Worm (Caenorhabditis elegans) whole organism, L2 larva: ENCODE results near the gene dlg-1.

Source experiments
- ceh-82 ChIP-seq: fragments of 150-350 bp; optimal IDR thresholded peaks from 2 replicates; lab custom pipeline; 2014; ENCODE audit warnings: missing biosample characterization, missing genetic modification characterization
- lin-11 ChIP-seq: fragments of 150-350 bp; sonication (generic microtip); optimal IDR thresholded peaks from 2 replicates; lab custom pipeline; 2014; ENCODE audit warnings: missing biosample characterization, missing genetic modification characterization, inconsistent platforms, mixed read lengths
- nhr-12 ChIP-seq: fragments of 150-350 bp; optimal IDR thresholded peaks from 2 replicates; lab custom pipeline; 2014; ENCODE audit warnings: missing biosample characterization, missing genetic modification characterization
- snpc-4 ChIP-seq: fragments of 150-350 bp; optimal IDR thresholded peaks from 2 replicates; lab custom pipeline; 2014; ENCODE audit warnings: missing biosample characterization, missing genetic modification characterization
- ztf-11 ChIP-seq: sonication (generic microtip); optimal IDR thresholded peaks from 2 replicates; lab custom pipeline; 2017; ENCODE audit warnings: missing biosample characterization, missing genetic modification characterization

DNA sequence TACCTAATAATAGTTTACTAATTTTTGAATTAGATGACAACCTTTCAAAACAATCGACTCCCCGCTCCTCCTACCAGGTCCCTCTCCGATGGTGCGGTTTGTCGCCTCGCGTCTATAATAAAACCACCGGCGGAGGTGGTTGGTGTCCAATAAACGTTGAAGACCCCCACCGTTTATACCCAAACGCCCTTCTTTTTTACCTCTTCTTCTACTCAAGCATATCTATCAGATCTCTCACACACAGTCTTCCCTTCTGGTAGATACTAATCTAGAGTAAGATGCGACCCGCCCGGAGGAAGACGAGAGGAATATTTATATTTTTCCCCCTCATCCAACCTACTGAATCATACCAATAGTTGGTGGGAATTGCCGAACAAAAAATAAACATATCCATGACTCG, 625 bp upstream of the dlg-1 start:
- TF ChIP-seq ceh-82 (tag; lab: Kevin White, UChicago) (no peak), snpc-4 (no peak), lin-11 (tag; lab: Kevin White, UChicago) (no peak), ztf-11 (tag; lab: Kevin White, UChicago) (no peak), nhr-12 (tag; lab: Kevin White, UChicago) (no peak)
